Worm (Caenorhabditis elegans) whole organism, L1 larva: ENCODE measurements around the gene nhr-170.

Experiments used
- skn-1 ChIP-seq: fragments of 150-350 bp; optimal IDR thresholded peaks from 2 replicates; lab custom pipeline; 2014; ENCODE audit warnings: missing biosample characterization, missing genetic modification characterization
- sptf-1 ChIP-seq: fragments of 150-350 bp; optimal IDR thresholded peaks from 2 replicates; lab custom pipeline; 2014; ENCODE audit warnings: missing biosample characterization, missing genetic modification characterization
- zag-1 ChIP-seq: fragments of 150-350 bp; optimal IDR thresholded peaks from 2 replicates; lab custom pipeline; 2014; ENCODE audit warnings: missing biosample characterization, missing genetic modification characterization

DNA sequence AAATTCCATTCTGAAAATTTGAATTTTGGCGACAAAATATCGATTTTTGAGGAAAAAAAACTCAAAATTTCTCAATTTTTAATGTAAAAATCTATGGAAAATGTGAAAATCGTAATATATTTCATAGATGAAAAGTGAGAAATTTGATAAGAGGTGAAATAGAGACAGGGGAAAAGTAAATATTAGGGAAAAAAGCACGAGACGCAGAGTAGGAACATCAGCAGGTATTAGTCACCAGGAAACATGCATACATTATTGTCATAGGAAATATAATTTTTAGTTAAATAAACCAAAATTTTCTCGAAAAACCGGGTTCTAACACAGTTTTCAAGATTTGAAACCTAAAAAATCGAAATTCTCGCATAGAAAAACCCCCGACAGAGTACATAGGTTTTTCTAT lies at the start of gene nhr-170:
- TF ChIP-seq sptf-1 (tag; lab: Kevin White, UChicago) (no peak), skn-1 (tag; lab: Kevin White, UChicago) (no peak), zag-1 (no peak)
